Fruit fly (Drosophila melanogaster) whole organism, embryonic: ENCODE results near the gene CG13476.

Experiments
- B-H2 ChIP-seq: fragments of 200-800 bp; sonication (Bioruptor generic); optimal IDR thresholded peaks from 2 replicates; lab custom pipeline; 2018; ENCODE audit warnings: missing biosample characterization, mild to moderate bottlenecking, missing genetic modification characterization
- Bgb ChIP-seq: fragments of 200-800 bp; sonication (Bioruptor generic); IDR thresholded peaks from 2 replicates; pipeline ENCODE4 v1.3.6; 2022; ENCODE audit warnings: missing biosample characterization, missing genetic modification characterization; ENCODE audit not compliant: partially characterized antibody
- BtbVII ChIP-seq: fragments of 200-800 bp; sonication (Bioruptor generic); optimal IDR thresholded peaks from 3 replicates; lab custom pipeline; 2017; ENCODE audit warnings: missing biosample characterization, mild to moderate bottlenecking, missing genetic modification characterization
- C15 ChIP-seq: fragments of 200-800 bp; sonication (Bioruptor generic); IDR thresholded peaks from 3 replicates; pipeline ENCODE4 v1.3.6; 2022; ENCODE audit warnings: missing biosample characterization, missing genetic modification characterization
- CG1233 ChIP-seq: fragments of 200-800 bp; sonication (Bioruptor generic); optimal IDR thresholded peaks from 4 replicates; lab custom pipeline; 2018; ENCODE audit warnings: missing biosample characterization, mild to moderate bottlenecking, missing genetic modification characterization
- CG14014 ChIP-seq: fragments of 200-800 bp; sonication (Bioruptor generic); IDR thresholded peaks from 2 replicates; pipeline ENCODE4 v1.3.6; 2022; ENCODE audit warnings: missing biosample characterization, missing genetic modification characterization
- CG17361 ChIP-seq: fragments of 200-800 bp; sonication (Bioruptor generic); IDR thresholded peaks from 3 replicates; pipeline ENCODE4 v1.3.6; 2022; ENCODE audit warnings: missing biosample characterization, missing genetic modification characterization
- CG17829 ChIP-seq: fragments of 200-800 bp; optimal IDR thresholded peaks from 2 replicates; lab custom pipeline; 2019; ENCODE audit warnings: missing biosample characterization, mild to moderate bottlenecking, missing genetic modification characterization, moderate library complexity
- CG18476 ChIP-seq: fragments of 200-800 bp; sonication (Bioruptor generic); optimal IDR thresholded peaks from 2 replicates; lab custom pipeline; 2016; ENCODE audit warnings: missing biosample characterization, mild to moderate bottlenecking, missing genetic modification characterization
- CG2712 ChIP-seq: fragments of 200-800 bp; optimal IDR thresholded peaks from 3 replicates; lab custom pipeline; 2019; ENCODE audit warnings: missing biosample characterization, mild to moderate bottlenecking, missing genetic modification characterization, moderate library complexity
- CG3065 ChIP-seq: fragments of 200-800 bp; sonication (Bioruptor generic); optimal IDR thresholded peaks from 2 replicates; lab custom pipeline; 2016; ENCODE audit warnings: missing biosample characterization, missing genetic modification characterization
- CG31224 ChIP-seq: fragments of 200-800 bp; sonication (Bioruptor generic); IDR thresholded peaks from 2 replicates; pipeline ENCODE4 v1.3.6; 2022; ENCODE audit warnings: missing biosample characterization, missing genetic modification characterization
- CG33213 ChIP-seq: fragments of 200-800 bp; sonication (Bioruptor generic); optimal IDR thresholded peaks from 3 replicates; lab custom pipeline; 2016; ENCODE audit warnings: missing biosample characterization, missing genetic modification characterization
- CG34422 ChIP-seq: fragments of 200-800 bp; sonication (Bioruptor generic); IDR thresholded peaks from 3 replicates; pipeline ENCODE4 v1.3.6; 2022; ENCODE audit warnings: missing biosample characterization, missing genetic modification characterization
- CG42726 ChIP-seq: fragments of 200-800 bp; sonication (Bioruptor generic); IDR thresholded peaks from 2 replicates; pipeline ENCODE4 v1.3.6; 2022; ENCODE audit warnings: missing biosample characterization, missing genetic modification characterization; ENCODE audit not compliant: partially characterized antibody
- CG6813 ChIP-seq: fragments of 200-800 bp; sonication (Bioruptor generic); optimal IDR thresholded peaks from 2 replicates; lab custom pipeline; 2017; ENCODE audit warnings: missing biosample characterization, missing genetic modification characterization, mild to moderate bottlenecking, moderate library complexity, missing genetic modification reagents
- CG7271 ChIP-seq: fragments of 200-800 bp; sonication (Bioruptor generic); optimal IDR thresholded peaks from 2 replicates; lab custom pipeline; 2018; ENCODE audit warnings: missing biosample characterization, mild to moderate bottlenecking, missing genetic modification characterization, moderate library complexity
- CG8478 ChIP-seq: fragments of >200 bp; optimal IDR thresholded peaks from 2 replicates; lab custom pipeline; 2018
- CG9215 ChIP-seq: fragments of 200-800 bp; sonication (Bioruptor generic); IDR thresholded peaks from 2 replicates; pipeline ENCODE4 v1.3.6; 2022; ENCODE audit warnings: missing biosample characterization, missing genetic modification characterization
- CG9817 ChIP-seq: fragments of 200-800 bp; sonication (Bioruptor generic); optimal IDR thresholded peaks from 2 replicates; lab custom pipeline; 2018; ENCODE audit warnings: missing biosample characterization, mild to moderate bottlenecking, missing genetic modification characterization, moderate library complexity
- CTCF ChIP-seq: fragments of 200-800 bp; sonication (Bioruptor generic); optimal IDR thresholded peaks from 2 replicates; lab custom pipeline; 2017; ENCODE audit warnings: missing biosample characterization, mild to moderate bottlenecking, missing genetic modification characterization, moderate library complexity
- Doc3 ChIP-seq: fragments of 200-800 bp; sonication (Bioruptor generic); IDR thresholded peaks from 3 replicates; pipeline ENCODE4 v1.3.6; 2022; ENCODE audit warnings: missing biosample characterization, missing genetic modification characterization; ENCODE audit not compliant: partially characterized antibody
- Drgx ChIP-seq: fragments of 200-800 bp; sonication (Bioruptor generic); IDR thresholded peaks from 2 replicates; pipeline ENCODE4 v1.3.6; 2022; ENCODE audit warnings: missing biosample characterization, missing genetic modification characterization
- Eip74EF ChIP-seq, 2 experiments: fragments of 200-800 bp in 1 of 2; fragments of >200 bp in 1 of 2; sonication (Bioruptor generic) in 1 of 2; optimal IDR thresholded peaks; 2 replicates each; lab custom pipeline; 2017 to 2019; ENCODE audit warnings: missing biosample characterization in 2 of 2, missing genetic modification characterization in 2 of 2, mild to moderate bottlenecking in 1 of 2, moderate library complexity in 1 of 2
- Fer1 ChIP-seq: fragments of 200-800 bp; sonication (Bioruptor generic); optimal IDR thresholded peaks from 2 replicates; lab custom pipeline; 2017; ENCODE audit warnings: missing biosample characterization, mild to moderate bottlenecking, missing genetic modification characterization
- H2.0 ChIP-seq: fragments of 200-800 bp; sonication (Bioruptor generic); IDR thresholded peaks from 2 replicates; pipeline ENCODE4 v1.3.6; 2022; ENCODE audit warnings: missing biosample characterization, missing genetic modification characterization
- Mrtf ChIP-seq: fragments of 200-800 bp; sonication (Bioruptor generic); IDR thresholded peaks from 3 replicates; pipeline ENCODE4 v1.3.6; 2022; ENCODE audit warnings: missing biosample characterization, missing genetic modification characterization
- Nf-YB ChIP-seq: fragments of 200-800 bp; sonication (Bioruptor generic); optimal IDR thresholded peaks from 3 replicates; lab custom pipeline; 2019; ENCODE audit warnings: missing biosample characterization, mild to moderate bottlenecking, missing genetic modification characterization, moderate library complexity
- Ravus ChIP-seq: fragments of 200-800 bp; sonication (Bioruptor generic); IDR thresholded peaks from 2 replicates; pipeline ENCODE4 v1.3.6; 2022; ENCODE audit warnings: missing biosample characterization, missing genetic modification characterization
- Rfx ChIP-seq: fragments of 200-800 bp; sonication (Bioruptor generic); IDR thresholded peaks from 2 replicates; pipeline ENCODE4 v1.3.6; 2022; ENCODE audit warnings: missing biosample characterization, missing genetic modification characterization
- Six4 ChIP-seq: fragments of 200-800 bp; sonication (Bioruptor generic); optimal IDR thresholded peaks from 2 replicates; lab custom pipeline; 2016; ENCODE audit warnings: missing biosample characterization, missing genetic modification characterization
- Sox102F ChIP-seq: fragments of 200-800 bp; sonication (Bioruptor generic); optimal IDR thresholded peaks from 2 replicates; lab custom pipeline; 2018; ENCODE audit warnings: missing biosample characterization, mild to moderate bottlenecking, missing genetic modification characterization, moderate library complexity
- az2 ChIP-seq: fragments of 200-800 bp; sonication (Bioruptor generic); optimal IDR thresholded peaks from 3 replicates; lab custom pipeline; 2016; ENCODE audit warnings: missing biosample characterization, missing genetic modification characterization
- chinmo ChIP-seq: fragments of 200-800 bp; sonication (Bioruptor generic); IDR thresholded peaks from 4 replicates; pipeline ENCODE4 v1.3.6; 2022; ENCODE audit warnings: missing biosample characterization, missing genetic modification characterization; ENCODE audit not compliant: partially characterized antibody
- cwo ChIP-seq: fragments of 200-800 bp; sonication (Bioruptor generic); optimal IDR thresholded peaks from 3 replicates; lab custom pipeline; 2017; ENCODE audit warnings: missing biosample characterization, missing genetic modification characterization, mild to moderate bottlenecking, moderate library complexity, missing genetic modification reagents
- dan ChIP-seq: fragments of 200-800 bp; sonication (Bioruptor generic); IDR thresholded peaks from 2 replicates; pipeline ENCODE4 v1.3.6; 2022; ENCODE audit warnings: missing biosample characterization, missing genetic modification characterization
- dmrt99B ChIP-seq: fragments of 200-800 bp; sonication (Bioruptor generic); optimal IDR thresholded peaks from 2 replicates; lab custom pipeline; 2018; ENCODE audit warnings: missing biosample characterization, mild to moderate bottlenecking, missing genetic modification characterization, moderate library complexity
- exex ChIP-seq: fragments of 200-800 bp; sonication (Bioruptor generic); optimal IDR thresholded peaks from 4 replicates; lab custom pipeline; 2018; ENCODE audit warnings: missing biosample characterization, mild to moderate bottlenecking, missing genetic modification characterization, moderate library complexity
- gcm ChIP-seq: fragments of 200-800 bp; sonication (Bioruptor generic); optimal IDR thresholded peaks from 2 replicates; lab custom pipeline; 2019; ENCODE audit warnings: missing biosample characterization, mild to moderate bottlenecking, missing genetic modification characterization, moderate library complexity
- grn ChIP-seq: fragments of 200-800 bp; sonication (Bioruptor generic); optimal IDR thresholded peaks from 3 replicates; lab custom pipeline; 2017; ENCODE audit warnings: missing biosample characterization, missing genetic modification characterization
- lmd ChIP-seq: fragments of 200-800 bp; sonication (Bioruptor generic); IDR thresholded peaks from 2 replicates; pipeline ENCODE4 v1.3.6; 2022; ENCODE audit warnings: missing biosample characterization, missing genetic modification characterization
- nmo ChIP-seq: fragments of 200-800 bp; sonication (Bioruptor generic); optimal IDR thresholded peaks from 2 replicates; lab custom pipeline; 2018; ENCODE audit warnings: missing biosample characterization, mild to moderate bottlenecking, missing genetic modification characterization, moderate library complexity
- odd ChIP-seq: fragments of 200-800 bp; sonication (Bioruptor generic); optimal IDR thresholded peaks from 2 replicates; lab custom pipeline; 2017; ENCODE audit warnings: missing biosample characterization, mild to moderate bottlenecking, missing genetic modification characterization
- ranshi ChIP-seq: fragments of 200-800 bp; sonication (Bioruptor generic); IDR thresholded peaks from 2 replicates; pipeline ENCODE4 v1.3.6; 2022; ENCODE audit warnings: missing biosample characterization, missing genetic modification characterization
- ro ChIP-seq: fragments of 200-800 bp; sonication (Bioruptor generic); IDR thresholded peaks from 2 replicates; pipeline ENCODE4 v1.3.6; 2022; ENCODE audit warnings: missing biosample characterization, missing genetic modification characterization
- sens-2 ChIP-seq: fragments of 200-800 bp; sonication (Bioruptor generic); IDR thresholded peaks from 2 replicates; pipeline ENCODE4 v1.3.6; 2022; ENCODE audit warnings: missing biosample characterization, missing genetic modification characterization
- sqz ChIP-seq: fragments of 200-800 bp; sonication (Bioruptor generic); optimal IDR thresholded peaks from 3 replicates; lab custom pipeline; 2018; ENCODE audit warnings: missing biosample characterization, mild to moderate bottlenecking, missing genetic modification characterization
- tgo ChIP-seq: fragments of 200-800 bp; sonication (Bioruptor generic); IDR thresholded peaks from 3 replicates; pipeline ENCODE4 v1.3.6; 2022; ENCODE audit warnings: missing biosample characterization, missing genetic modification characterization
- tio ChIP-seq: fragments of 200-800 bp; sonication (Bioruptor generic); optimal IDR thresholded peaks from 2 replicates; lab custom pipeline; 2017; ENCODE audit warnings: missing biosample characterization, missing genetic modification characterization, inconsistent platforms
- trh ChIP-seq: fragments of 200-800 bp; sonication (Bioruptor generic); optimal IDR thresholded peaks from 2 replicates; lab custom pipeline; 2016; ENCODE audit warnings: missing biosample characterization, missing genetic modification characterization

CG13476 gene

dm6 chr3L:14678097-14678679 is 27.1 kb upstream of the CG13476 start, which contains the start of gene CG4914 (continued):
- TF ChIP-seq Mrtf (no peak), Sox102F (GFP tag; lab: Kevin White, UChicago) (peak; percentile 88), CG18476 (GFP tag; lab: Kevin White, UChicago) (peak; percentile 60), CG6813 (peak; percentile 56), dan (GFP tag; lab: Robert Waterston, UW) (no peak), CG3065 (GFP tag; lab: Kevin White, UChicago) (peak; percentile 44), sqz (GFP tag; lab: Kevin White, UChicago) (peak; percentile 69), tio (GFP tag; lab: Kevin White, UChicago) (peak; percentile 85), CG33213 (GFP tag; lab: Kevin White, UChicago) (no peak), Fer1 (GFP tag; lab: Kevin White, UChicago) (peak; percentile 60), CG34422 (GFP tag; lab: Robert Waterston, UW) (peak; percentile 60; the same call in 1 of the 3 replicates), BtbVII (GFP tag; lab: Kevin White, UChicago) (peak; percentile 11), CG8478 (lab: Kevin White, UChicago) (no peak), CG1233 (GFP tag; lab: Kevin White, UChicago) (peak; percentile 41), ranshi (peak; percentile 26; the same call in 1 of the 2 replicates), az2 (GFP tag; lab: Kevin White, UChicago) (peak; percentile 86), CG2712 (peak; percentile 95), CG9215 (GFP tag; lab: Robert Waterston, UW) (peak; percentile 60), Rfx (GFP tag; lab: Robert Waterston, UW) (peak; percentile 59; the same call in 1 of the 2 replicates), dmrt99B (tag; lab: Kevin White, UChicago) (peak; percentile 85), grn (GFP tag; lab: Kevin White, UChicago) (no peak), chinmo (GFP tag; lab: Robert Waterston, UW) (no peak), B-H2 (no peak), tgo (GFP tag; lab: Robert Waterston, UW) (no peak; the same call in 1 of the 3 replicates), CG14014 (GFP tag; lab: Robert Waterston, UW) (peak; percentile 61), cwo (GFP tag; lab: Kevin White, UChicago) (peak; percentile 43), H2.0 (GFP tag; lab: Robert Waterston, UW) (peak; percentile 60; the same call in 1 of the 2 replicates), gcm (peak; percentile 76), Six4 (GFP tag; lab: Kevin White, UChicago) (peak; percentile 73), C15 (GFP tag; lab: Robert Waterston, UW) (no peak), Doc3 (no peak), lmd (GFP tag; lab: Robert Waterston, UW) (peak; percentile 73), Bgb (GFP tag; lab: Robert Waterston, UW) (no peak), CG17361 (peak; percentile 97), exex (no peak), Eip74EF (GFP tag; optimal IDR thresholded peaks at IDR 0.05; lab: Kevin White, UChicago) (peak in 1 of 2 experiments; percentile 83), CG31224 (peak; percentile 55), sens-2 (GFP tag; lab: Robert Waterston, UW) (peak; percentile 26; the same call in 1 of the 2 replicates), Nf-YB (GFP tag; lab: Kevin White, UChicago) (peak; percentile 70), CG17829 (peak; percentile 93), CG42726 (no peak), Drgx (GFP tag; lab: Robert Waterston, UW) (peak; percentile 54; the same call in 1 of the 2 replicates), CG9817 (tag; lab: Kevin White, UChicago) (peak; percentile 34), odd (GFP tag; lab: Kevin White, UChicago) (peak; percentile 63), Ravus (no peak), CG7271 (tag; lab: Kevin White, UChicago) (no peak), trh (GFP tag; lab: Kevin White, UChicago) (peak; percentile 66), ro (GFP tag; lab: Robert Waterston, UW) (peak; percentile 55; the same call in 1 of the 2 replicates), nmo (GFP tag; lab: Kevin White, UChicago) (peak; percentile 93), CTCF (GFP tag; lab: Kevin White, UChicago) (no peak)
